Worm (Caenorhabditis elegans): Measurements from ENCODE around the gene C12D12.3.

C12D12.3 gene

ce11 chrX:3462086-3462485 lies 27.0 kb upstream of the C12D12.3 start:
- no peak for TF ChIP-seq mec-3 (tag; optimal IDR thresholded peaks at IDR 0.05; ENCODE audit: borderline replicate concordance)
- no peak for TF ChIP-seq elt-2 (tag; optimal IDR thresholded peaks at IDR 0.05)
- TF ChIP-seq hlh-15 (tag; optimal IDR thresholded peaks at IDR 0.05) = no peak
- TF ChIP-seq rnt-1 (tag; optimal IDR thresholded peaks at IDR 0.05) = no peak
- TF ChIP-seq pax-1 (tag; optimal IDR thresholded peaks at IDR 0.05) = no peak
- TF ChIP-seq unc-86 (tag; optimal IDR thresholded peaks at IDR 0.05) = no peak
- TF ChIP-seq che-1 (tag; optimal IDR thresholded peaks at IDR 0.05) = no peak
- TF ChIP-seq ets-4 (tag; optimal IDR thresholded peaks at IDR 0.05) = no peak
- TF ChIP-seq ztf-16 (tag; optimal IDR thresholded peaks at IDR 0.05) = no peak
- TF ChIP-seq hlh-6 (tag; optimal IDR thresholded peaks at IDR 0.05) = no peak
- TF ChIP-seq ahr-1 (tag; optimal IDR thresholded peaks at IDR 0.05) = no peak
- no peak for TF ChIP-seq ceh-24 (tag; optimal IDR thresholded peaks at IDR 0.05)
- no peak for TF ChIP-seq unc-3 (GFP tag; conservative IDR thresholded peaks at IDR 0.05)
- TF ChIP-seq unc-3 (tag; optimal IDR thresholded peaks at IDR 0.05) = no peak
- no peak for TF ChIP-seq dve-1 (tag; optimal IDR thresholded peaks at IDR 0.05)
- TF ChIP-seq ceh-2 (tag; optimal IDR thresholded peaks at IDR 0.05) = no peak
- no peak for TF ChIP-seq fkh-6 (tag; optimal IDR thresholded peaks at IDR 0.05)
- no peak for TF ChIP-seq nhr-11 (tag; optimal IDR thresholded peaks at IDR 0.05)
- TF ChIP-seq fax-1 (tag; optimal IDR thresholded peaks at IDR 0.05) = no peak
- TF ChIP-seq ceh-14 (tag; optimal IDR thresholded peaks at IDR 0.05) = no peak

ce11 chrX:3463875-3464274 lies 25.2 kb upstream of the C12D12.3 start:
- TF ChIP-seq pros-1 (tag; optimal IDR thresholded peaks at IDR 0.05) (no peak), pat-9 (tag; optimal IDR thresholded peaks at IDR 0.05) (no peak), fax-1 (tag; optimal IDR thresholded peaks at IDR 0.05) (no peak)

ce11 chrX:3464309-3465038 lies 24.6 kb upstream of the C12D12.3 start:
- TF ChIP-seq ceh-31 (tag; optimal IDR thresholded peaks at IDR 0.05) (peak; percentile 31), ztf-16 (tag; optimal IDR thresholded peaks at IDR 0.05) (no peak), ttx-3 (tag; optimal IDR thresholded peaks at IDR 0.05) (no peak), hlh-13 (GFP tag; optimal IDR thresholded peaks at IDR 0.05) (no peak), ceh-48 (tag; optimal IDR thresholded peaks at IDR 0.05) (no peak), che-1 (tag; optimal IDR thresholded peaks at IDR 0.05) (no peak), K09A11.1 (tag; optimal IDR thresholded peaks at IDR 0.05; ENCODE audit: insufficient read depth) (no peak), ceh-6 (GFP tag; optimal IDR thresholded peaks at IDR 0.05) (no peak), unc-42 (tag; optimal IDR thresholded peaks at IDR 0.05) (peak; percentile 61), eyg-1 (tag; optimal IDR thresholded peaks at IDR 0.05) (no peak), pag-3 (tag; optimal IDR thresholded peaks at IDR 0.05; ENCODE audit: borderline replicate concordance) (no peak), pha-4 (tag; optimal IDR thresholded peaks at IDR 0.05) (no peak), F13H6.1 (tag; optimal IDR thresholded peaks at IDR 0.05) (no peak), ref-2 (tag; optimal IDR thresholded peaks at IDR 0.05) (peak; percentile 3), ceh-30 (tag; optimal IDR thresholded peaks at IDR 0.05) (no peak), T23F11.4 (GFP tag; optimal IDR thresholded peaks at IDR 0.05) (no peak), unc-55 (GFP tag; optimal IDR thresholded peaks at IDR 0.05) (peak; percentile 56), tbx-2 (tag; optimal IDR thresholded peaks at IDR 0.05) (peak; percentile 29), C38D4.7 (GFP tag; optimal IDR thresholded peaks at IDR 0.05) (no peak), pat-9 (tag; optimal IDR thresholded peaks at IDR 0.05) (no peak), syd-9 (tag; optimal IDR thresholded peaks at IDR 0.05) (no peak), ets-4 (tag; optimal IDR thresholded peaks at IDR 0.05) (no peak)
